Fruit fly (Drosophila melanogaster) whole organism, embryonic: ENCODE data around the gene Spase25.

Experiments
- Trl ChIP-seq, 3 experiments: fragments of >200 bp in 2 of 3; fragments of 200-800 bp in 1 of 3; sonication (Bioruptor generic) in 1 of 3; optimal IDR thresholded peaks; 2 replicates in 1 of 3; 3 replicates in 2 of 3; lab custom pipeline; 2016 to 2017; ENCODE audit warnings: missing biosample characterization in 1 of 3, missing genetic modification characterization in 1 of 3
- ttk ChIP-seq: fragments of 200-800 bp; sonication (Bioruptor generic); IDR thresholded peaks from 2 replicates; pipeline ENCODE4 v2.1.2; 2022; ENCODE audit warnings: missing biosample characterization, missing genetic modification characterization
- usp ChIP-seq: fragments of >200 bp; optimal IDR thresholded peaks from 2 replicates; lab custom pipeline; 2017; ENCODE audit warnings: missing biosample characterization, missing genetic modification characterization

DNA sequence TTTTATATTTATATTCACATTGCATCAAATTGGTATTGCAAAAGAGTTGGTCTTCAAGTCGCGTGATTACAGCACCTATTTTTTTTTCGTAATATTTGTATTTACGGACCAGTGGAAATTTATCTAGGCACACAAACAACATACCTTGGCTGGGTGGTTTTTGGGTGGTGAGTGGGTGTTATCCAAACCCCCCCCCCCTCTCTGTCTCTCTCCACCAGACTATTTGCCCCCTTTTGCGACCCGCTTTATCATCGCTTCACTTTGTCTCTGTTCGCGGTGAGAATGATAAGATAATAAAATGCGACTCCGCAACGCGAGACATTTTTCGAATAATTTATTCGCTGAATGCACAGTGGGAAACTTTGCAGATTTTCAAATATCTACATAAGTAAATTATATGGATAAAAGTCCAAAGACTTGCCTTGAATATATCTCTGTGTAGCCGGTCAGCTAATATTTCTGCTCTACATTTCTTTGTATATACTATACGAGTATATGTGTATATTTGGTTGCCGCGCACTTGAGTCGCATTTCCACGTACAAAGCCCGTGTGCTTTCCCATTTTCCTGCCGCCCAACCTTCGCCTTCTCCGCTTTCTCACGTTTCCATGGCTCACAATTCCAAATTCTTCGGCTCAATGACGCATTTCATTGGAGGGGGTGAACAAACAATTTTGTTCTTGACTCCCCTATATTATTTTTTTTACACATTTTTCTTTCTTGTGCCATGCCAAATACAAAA lies 16.3 kb downstream of the Spase25 start:
- no peak for TF ChIP-seq usp (GFP tag; lab: Kevin White, UChicago)
- no peak for TF ChIP-seq ttk
- no peak for TF ChIP-seq Trl (optimal IDR thresholded peaks at IDR 0.05; lab: Kevin White, UChicago)
- TF ChIP-seq Trl (GFP tag; optimal IDR thresholded peaks at IDR 0.05; lab: Kevin White, UChicago) = no peak
